Worm (Caenorhabditis elegans): ENCODE data around the gene srxa-12.

srxa-12 gene

DNA sequence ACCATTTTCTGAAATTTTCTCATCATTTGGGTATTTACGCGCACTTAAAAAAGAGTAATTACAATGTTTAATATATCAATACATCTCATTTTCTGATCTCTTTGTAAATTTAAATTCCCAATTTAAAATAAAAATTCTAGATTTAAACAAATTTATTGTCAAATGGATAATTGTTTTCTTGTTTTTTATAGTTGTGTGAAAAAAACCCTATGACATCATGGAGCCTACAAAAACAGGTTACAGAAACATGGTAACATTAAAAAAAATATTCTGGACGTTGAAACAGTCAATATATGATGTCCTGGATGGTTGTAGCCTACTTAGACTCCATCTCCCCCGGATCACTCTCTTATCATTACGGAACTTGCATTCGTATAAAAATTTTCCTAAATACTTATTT is 37.0 kb upstream of the srxa-12 start, which contains the start of gene spp-12:
spp-12 (plus strand) TSS at position 301 of the 400 bp plus-strand sequence.
- TF ChIP-seq drap-1 (GFP tag; optimal IDR thresholded peaks at IDR 0.05) (no peak), bed-3 (GFP tag; optimal IDR thresholded peaks at IDR 0.05) (no peak), elt-1 (tag; optimal IDR thresholded peaks at IDR 0.05; ENCODE audit: borderline replicate concordance, insufficient read depth) (no peak), nhr-237 (tag; optimal IDR thresholded peaks at IDR 0.05) (no peak), cnd-1 (tag; optimal IDR thresholded peaks at IDR 0.05) (no peak), blmp-1 (tag; optimal IDR thresholded peaks at IDR 0.05) (no peak), mls-2 (tag; optimal IDR thresholded peaks at IDR 0.05) (no peak)

ce11 chrV:13890473-13890872 is 36.0 kb upstream of the srxa-12 start, which contains the start of gene lbp-8:
lbp-8 (plus strand) TSS chrV:13890773.
- TF ChIP-seq ceh-43 (GFP tag; optimal IDR thresholded peaks at IDR 0.05) = no peak
- no peak for TF ChIP-seq elt-1 (tag; optimal IDR thresholded peaks at IDR 0.05; ENCODE audit: borderline replicate concordance, insufficient read depth)
- TF ChIP-seq sem-2 (GFP tag; optimal IDR thresholded peaks at IDR 0.05) = no peak
- TF ChIP-seq lsy-2 (tag; optimal IDR thresholded peaks at IDR 0.05) = no peak
- no peak for TF ChIP-seq unc-120 (tag; optimal IDR thresholded peaks at IDR 0.05; ENCODE audit: poor library complexity, severe bottlenecking)
- no peak for TF ChIP-seq ceh-83 (GFP tag; optimal IDR thresholded peaks at IDR 0.05)
- TF ChIP-seq lin-13 (tag; optimal IDR thresholded peaks at IDR 0.05) = no peak
- no peak for TF ChIP-seq flh-1 (GFP tag; optimal IDR thresholded peaks at IDR 0.05)
- no peak for TF ChIP-seq snpc-4 (tag; optimal IDR thresholded peaks at IDR 0.05)
- TF ChIP-seq ces-1 (GFP tag; optimal IDR thresholded peaks at IDR 0.05) = no peak
- TF ChIP-seq sptf-1 (tag; optimal IDR thresholded peaks at IDR 0.05) = no peak
- no peak for TF ChIP-seq bed-3 (GFP tag; optimal IDR thresholded peaks at IDR 0.05)
- no peak for TF ChIP-seq pha-4 (tag; optimal IDR thresholded peaks at IDR 0.05)
- TF ChIP-seq cnd-1 (tag; optimal IDR thresholded peaks at IDR 0.05) = no peak

- no peak for TF ChIP-seq ceh-39 (tag; optimal IDR thresholded peaks at IDR 0.05)
- no peak for TF ChIP-seq elt-3 (tag; optimal IDR thresholded peaks at IDR 0.05)
- TF ChIP-seq elt-1 (tag; optimal IDR thresholded peaks at IDR 0.05; ENCODE audit: borderline replicate concordance, insufficient read depth) = no peak
- no peak for TF ChIP-seq tbx-8 (GFP tag; optimal IDR thresholded peaks at IDR 0.05)
- TF ChIP-seq unc-62 (GFP tag; optimal IDR thresholded peaks at IDR 0.05) = no peak
- no peak for TF ChIP-seq hlh-1 (tag; optimal IDR thresholded peaks at IDR 0.05)
- TF ChIP-seq ceh-43 (GFP tag; optimal IDR thresholded peaks at IDR 0.05) = no peak
- TF ChIP-seq sem-2 (GFP tag; optimal IDR thresholded peaks at IDR 0.05) = no peak
- no peak for TF ChIP-seq zip-8 (tag; optimal IDR thresholded peaks at IDR 0.05)
- no peak for TF ChIP-seq mep-1 (tag; optimal IDR thresholded peaks at IDR 0.05)
Observed at ce11 chrV:13891489-13891888, 35.0 kb upstream of the srxa-12 start.

DNA sequence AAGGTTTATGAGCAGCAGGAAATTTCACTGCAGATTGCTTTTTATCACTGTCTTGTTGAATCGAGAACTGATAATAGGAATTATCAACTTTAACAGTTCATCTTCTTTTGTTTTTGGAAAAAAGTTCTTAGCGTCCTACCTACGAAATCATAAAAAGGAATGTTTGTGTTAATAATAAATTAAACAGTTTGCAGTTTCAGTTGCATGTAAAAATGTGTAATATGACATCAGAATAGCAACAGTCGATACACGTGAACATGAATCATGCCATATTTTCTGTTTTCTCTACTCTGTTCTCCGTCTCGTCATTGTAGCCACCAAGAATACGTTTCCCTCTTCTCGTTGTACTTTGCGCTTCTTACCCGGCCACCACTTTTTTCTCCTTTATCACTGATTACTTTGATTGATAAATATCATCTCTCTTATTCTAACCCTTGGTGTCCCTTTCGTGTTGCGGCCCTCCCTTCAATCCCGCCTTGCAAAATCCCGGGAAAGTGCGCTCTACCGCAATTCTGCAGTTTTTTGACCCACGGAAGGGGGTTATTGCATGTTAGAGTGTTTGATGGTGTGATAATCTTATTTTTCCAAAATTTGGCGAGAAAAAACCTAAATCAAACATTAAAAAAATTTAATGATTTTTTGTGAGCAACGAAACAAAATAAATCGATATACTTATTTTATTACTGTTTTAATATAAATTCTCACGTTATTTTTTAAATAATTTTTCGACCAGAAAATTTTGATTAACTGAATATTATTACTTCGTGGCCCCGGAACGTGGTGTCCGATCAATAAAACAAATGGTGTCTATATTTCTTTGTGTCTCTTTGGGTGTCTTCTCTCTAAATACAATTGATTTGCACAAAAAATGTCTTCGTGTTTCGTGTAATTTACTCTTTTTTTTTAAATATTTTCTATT is 33.8 kb upstream of the srxa-12 start, which contains the start of gene sptl-3:
sptl-3 (plus strand) TSS at position 869 of the 919 bp plus-strand sequence.
- TF ChIP-seq elt-3 (tag; optimal IDR thresholded peaks at IDR 0.05) (no peak), lsy-2 (tag; optimal IDR thresholded peaks at IDR 0.05) (no peak), cnd-1 (tag; optimal IDR thresholded peaks at IDR 0.05) (no peak), nhr-76 (tag; optimal IDR thresholded peaks at IDR 0.05) (no peak), ham-2 (GFP tag; optimal IDR thresholded peaks at IDR 0.05) (no peak), unc-62 (GFP tag; optimal IDR thresholded peaks at IDR 0.05) (peak; percentile 17), unc-120 (tag; optimal IDR thresholded peaks at IDR 0.05; ENCODE audit: poor library complexity, severe bottlenecking) (peak; percentile 7), M03D4.4 (tag; optimal IDR thresholded peaks at IDR 0.05) (no peak), snpc-4 (tag; optimal IDR thresholded peaks at IDR 0.05) (no peak), tbx-8 (GFP tag; optimal IDR thresholded peaks at IDR 0.05) (no peak), unc-39 (tag; optimal IDR thresholded peaks at IDR 0.05) (no peak), pha-4 (tag; optimal IDR thresholded peaks at IDR 0.05) (no peak), lin-13 (tag; optimal IDR thresholded peaks at IDR 0.05) (no peak), drap-1 (GFP tag; optimal IDR thresholded peaks at IDR 0.05) (no peak), mep-1 (tag; optimal IDR thresholded peaks at IDR 0.05) (peak; percentile 14)

ce11 chrV:13893583-13893982 is 32.9 kb upstream of the srxa-12 start:
- no peak for TF ChIP-seq nhr-28 (tag; optimal IDR thresholded peaks at IDR 0.05)
- TF ChIP-seq pha-4 (tag; optimal IDR thresholded peaks at IDR 0.05) = no peak
- TF ChIP-seq lin-13 (tag; optimal IDR thresholded peaks at IDR 0.05) = no peak
- TF ChIP-seq nhr-2 (tag; optimal IDR thresholded peaks at IDR 0.05) = no peak
- TF ChIP-seq sem-2 (GFP tag; optimal IDR thresholded peaks at IDR 0.05) = no peak
- TF ChIP-seq zip-8 (tag; optimal IDR thresholded peaks at IDR 0.05) = no peak
- no peak for TF ChIP-seq unc-120 (tag; optimal IDR thresholded peaks at IDR 0.05; ENCODE audit: poor library complexity, severe bottlenecking)
- no peak for TF ChIP-seq ham-2 (GFP tag; optimal IDR thresholded peaks at IDR 0.05)
- no peak for TF ChIP-seq unc-39 (tag; optimal IDR thresholded peaks at IDR 0.05)
- no peak for TF ChIP-seq M03D4.4 (tag; optimal IDR thresholded peaks at IDR 0.05)
- TF ChIP-seq blmp-1 (tag; optimal IDR thresholded peaks at IDR 0.05) = no peak
- TF ChIP-seq cnd-1 (tag; optimal IDR thresholded peaks at IDR 0.05) = no peak
- TF ChIP-seq ceh-39 (tag; optimal IDR thresholded peaks at IDR 0.05) = no peak
- TF ChIP-seq mep-1 (tag; optimal IDR thresholded peaks at IDR 0.05) = no peak
- TF ChIP-seq elt-3 (tag; optimal IDR thresholded peaks at IDR 0.05) = no peak
- no peak for TF ChIP-seq mls-2 (tag; optimal IDR thresholded peaks at IDR 0.05)
- TF ChIP-seq drap-1 (GFP tag; optimal IDR thresholded peaks at IDR 0.05) = no peak
- no peak for TF ChIP-seq nhr-12 (tag; optimal IDR thresholded peaks at IDR 0.05)

Data from whole organism, mixed stage, embryonic.